Fruit fly (Drosophila melanogaster) whole organism, embryonic: ENCODE data around the gene CG10011.

Experiments used
- Adf1 ChIP-seq: fragments of 200-800 bp; sonication (Bioruptor generic); IDR thresholded peaks from 2 replicates; pipeline ENCODE4 v1.3.6; 2022; ENCODE audit warnings: missing biosample characterization, missing genetic modification characterization
- BEAF-32 ChIP-seq: fragments of 200-800 bp; sonication (Bioruptor generic); optimal IDR thresholded peaks from 3 replicates; lab custom pipeline; 2017; ENCODE audit warnings: missing biosample characterization, missing genetic modification characterization, mild to moderate bottlenecking, moderate library complexity, missing genetic modification reagents
- C15 ChIP-seq: fragments of 200-800 bp; sonication (Bioruptor generic); IDR thresholded peaks from 3 replicates; pipeline ENCODE4 v1.3.6; 2022; ENCODE audit warnings: missing biosample characterization, missing genetic modification characterization
- CG12299 ChIP-seq: fragments of 200-800 bp; sonication (Bioruptor generic); optimal IDR thresholded peaks from 2 replicates; lab custom pipeline; 2018; ENCODE audit warnings: missing biosample characterization, mild to moderate bottlenecking, missing genetic modification characterization
- CG15011 ChIP-seq: fragments of 200-800 bp; sonication (Bioruptor generic); optimal IDR thresholded peaks from 3 replicates; lab custom pipeline; 2018; ENCODE audit warnings: missing biosample characterization, mild to moderate bottlenecking, missing genetic modification characterization
- CG15269 ChIP-seq: fragments of 200-800 bp; sonication (Bioruptor generic); optimal IDR thresholded peaks from 2 replicates; lab custom pipeline; 2018; ENCODE audit warnings: missing biosample characterization, mild to moderate bottlenecking, missing genetic modification characterization, moderate library complexity
- CG16779 ChIP-seq: fragments of 200-800 bp; sonication (Bioruptor generic); IDR thresholded peaks from 2 replicates; pipeline ENCODE4 v1.3.6; 2022; ENCODE audit warnings: missing biosample characterization, missing genetic modification characterization
- CG17361 ChIP-seq: fragments of 200-800 bp; sonication (Bioruptor generic); IDR thresholded peaks from 3 replicates; pipeline ENCODE4 v1.3.6; 2022; ENCODE audit warnings: missing biosample characterization, missing genetic modification characterization
- CG2712 ChIP-seq: fragments of 200-800 bp; optimal IDR thresholded peaks from 3 replicates; lab custom pipeline; 2019; ENCODE audit warnings: missing biosample characterization, mild to moderate bottlenecking, missing genetic modification characterization, moderate library complexity
- CG2889 ChIP-seq: fragments of 200-800 bp; sonication (Bioruptor generic); IDR thresholded peaks from 3 replicates; pipeline ENCODE4 v1.3.6; 2022; ENCODE audit warnings: missing biosample characterization, missing genetic modification characterization
- CG3065 ChIP-seq: fragments of 200-800 bp; sonication (Bioruptor generic); optimal IDR thresholded peaks from 2 replicates; lab custom pipeline; 2016; ENCODE audit warnings: missing biosample characterization, missing genetic modification characterization
- CG31388 ChIP-seq: fragments of 200-800 bp; sonication (Bioruptor generic); optimal IDR thresholded peaks from 2 replicates; lab custom pipeline; 2016; ENCODE audit warnings: missing biosample characterization, missing genetic modification characterization
- CG33557 ChIP-seq: fragments of 200-800 bp; sonication (Bioruptor generic); optimal IDR thresholded peaks from 2 replicates; lab custom pipeline; 2019; ENCODE audit warnings: missing biosample characterization, mild to moderate bottlenecking, missing genetic modification characterization, moderate library complexity
- CG3407 ChIP-seq: fragments of 200-800 bp; sonication (Bioruptor generic); optimal IDR thresholded peaks from 2 replicates; lab custom pipeline; 2018; ENCODE audit warnings: missing biosample characterization, mild to moderate bottlenecking, missing genetic modification characterization
- CG34376 ChIP-seq: fragments of 200-800 bp; sonication (Bioruptor generic); optimal IDR thresholded peaks from 2 replicates; lab custom pipeline; 2018; ENCODE audit warnings: missing biosample characterization, mild to moderate bottlenecking, missing genetic modification characterization
- CG4328 ChIP-seq: fragments of 200-800 bp; sonication (Bioruptor generic); optimal IDR thresholded peaks from 3 replicates; lab custom pipeline; 2017; ENCODE audit warnings: missing biosample characterization, missing genetic modification reagents, missing genetic modification characterization
- CG5180 ChIP-seq: fragments of 200-800 bp; sonication (Bioruptor generic); optimal IDR thresholded peaks from 3 replicates; lab custom pipeline; 2017; ENCODE audit warnings: missing biosample characterization, missing genetic modification characterization, mild to moderate bottlenecking, moderate library complexity, missing genetic modification reagents
- CG6854 ChIP-seq: fragments of 200-800 bp; sonication (Bioruptor generic); optimal IDR thresholded peaks from 3 replicates; lab custom pipeline; 2017; ENCODE audit warnings: missing biosample characterization, mild to moderate bottlenecking, missing genetic modification characterization
- CG7271 ChIP-seq: fragments of 200-800 bp; sonication (Bioruptor generic); optimal IDR thresholded peaks from 2 replicates; lab custom pipeline; 2018; ENCODE audit warnings: missing biosample characterization, mild to moderate bottlenecking, missing genetic modification characterization, moderate library complexity
- CG7372 ChIP-seq: fragments of 200-800 bp; sonication (Bioruptor generic); IDR thresholded peaks from 2 replicates; pipeline ENCODE4 v1.3.6; 2022; ENCODE audit warnings: missing biosample characterization, missing genetic modification characterization
- CG8944 ChIP-seq: fragments of 200-800 bp; sonication (Bioruptor generic); optimal IDR thresholded peaks from 3 replicates; lab custom pipeline; 2016; ENCODE audit warnings: missing biosample characterization, missing genetic modification characterization
- CrebB ChIP-seq: fragments of 200-800 bp; sonication (Bioruptor generic); optimal IDR thresholded peaks from 3 replicates; lab custom pipeline; 2018; ENCODE audit warnings: missing biosample characterization, mild to moderate bottlenecking, missing genetic modification characterization
- Dp ChIP-seq: fragments of 200-800 bp; sonication (Bioruptor generic); optimal IDR thresholded peaks from 2 replicates; lab custom pipeline; 2018; ENCODE audit warnings: missing biosample characterization, mild to moderate bottlenecking, missing genetic modification characterization, moderate library complexity
- Elba2 ChIP-seq: fragments of 200-800 bp; sonication (Bioruptor generic); optimal IDR thresholded peaks from 3 replicates; lab custom pipeline; 2016; ENCODE audit warnings: missing biosample characterization, missing genetic modification characterization
- Fer2 ChIP-seq: fragments of 200-800 bp; sonication (Bioruptor generic); optimal IDR thresholded peaks from 2 replicates; lab custom pipeline; 2018; ENCODE audit warnings: missing biosample characterization, mild to moderate bottlenecking, missing genetic modification characterization, moderate library complexity
- Hmr ChIP-seq: fragments of 200-800 bp; sonication (Bioruptor generic); optimal IDR thresholded peaks from 3 replicates; lab custom pipeline; 2017; ENCODE audit warnings: mild to moderate bottlenecking, missing biosample characterization, missing genetic modification reagents, missing genetic modification characterization
- Hmx ChIP-seq: fragments of 200-800 bp; sonication (Bioruptor generic); optimal IDR thresholded peaks from 2 replicates; lab custom pipeline; 2016; ENCODE audit warnings: missing biosample characterization, missing genetic modification characterization
- Hr3 ChIP-seq: fragments of 200-800 bp; sonication (Bioruptor generic); optimal IDR thresholded peaks from 3 replicates; lab custom pipeline; 2016; ENCODE audit warnings: missing biosample characterization, missing genetic modification characterization
- Lhr ChIP-seq: fragments of 200-800 bp; sonication (Bioruptor generic); optimal IDR thresholded peaks from 3 replicates; lab custom pipeline; 2017; ENCODE audit warnings: mild to moderate bottlenecking, missing biosample characterization, missing genetic modification reagents, missing genetic modification characterization
- Lim3 ChIP-seq: fragments of 200-800 bp; sonication (Bioruptor generic); IDR thresholded peaks from 2 replicates; pipeline ENCODE4 v1.3.6; 2022; ENCODE audit warnings: missing biosample characterization, missing genetic modification characterization
- Nf-YB ChIP-seq: fragments of 200-800 bp; sonication (Bioruptor generic); optimal IDR thresholded peaks from 3 replicates; lab custom pipeline; 2019; ENCODE audit warnings: missing biosample characterization, mild to moderate bottlenecking, missing genetic modification characterization, moderate library complexity
- Opbp ChIP-seq: fragments of 200-800 bp; sonication (Bioruptor generic); IDR thresholded peaks from 3 replicates; pipeline ENCODE4 v1.3.6; 2022; ENCODE audit warnings: missing biosample characterization, missing genetic modification characterization; ENCODE audit not compliant: partially characterized antibody
- ac ChIP-seq: fragments of 200-800 bp; sonication (Bioruptor generic); optimal IDR thresholded peaks from 3 replicates; lab custom pipeline; 2017; ENCODE audit warnings: missing biosample characterization, mild to moderate bottlenecking, missing genetic modification characterization
- amos ChIP-seq: fragments of 200-800 bp; sonication (Bioruptor generic); IDR thresholded peaks from 2 replicates; pipeline ENCODE4 v1.3.6; 2022; ENCODE audit warnings: missing biosample characterization, missing genetic modification characterization; ENCODE audit not compliant: partially characterized antibody
- aop ChIP-seq: fragments of 200-800 bp; sonication (Bioruptor generic); IDR thresholded peaks from 2 replicates; pipeline ENCODE4 v1.3.6; 2022; ENCODE audit warnings: missing biosample characterization, missing genetic modification characterization
- bsh ChIP-seq, 2 experiments: fragments of 200-800 bp; sonication (Bioruptor generic); optimal IDR thresholded peaks; 2 replicates each; lab custom pipeline; 2017 to 2018; ENCODE audit warnings: mild to moderate bottlenecking in 2 of 2, missing biosample characterization in 2 of 2, missing genetic modification characterization in 2 of 2, moderate library complexity in 1 of 2
- crc ChIP-seq: fragments of 200-800 bp; sonication (Bioruptor generic); optimal IDR thresholded peaks from 2 replicates; lab custom pipeline; 2016; ENCODE audit warnings: missing biosample characterization, missing genetic modification characterization
- eyg ChIP-seq: fragments of 200-800 bp; sonication (Bioruptor generic); optimal IDR thresholded peaks from 3 replicates; lab custom pipeline; 2016; ENCODE audit warnings: missing biosample characterization, missing genetic modification characterization
- fd64A ChIP-seq: fragments of 200-800 bp; sonication (Bioruptor generic); optimal IDR thresholded peaks from 3 replicates; lab custom pipeline; 2018; ENCODE audit warnings: missing biosample characterization, mild to moderate bottlenecking, missing genetic modification characterization
- hkb ChIP-seq, 2 experiments: fragments of 200-800 bp in 1 of 2; fragments of >200 bp in 1 of 2; sonication (Bioruptor generic) in 1 of 2; IDR thresholded peaks in 1 of 2; optimal IDR thresholded peaks in 1 of 2; 2 replicates each; pipeline versions ENCODE4 v1.3.6 to Lab custom; 2017 to 2022; ENCODE audit warnings: missing biosample characterization in 1 of 2, missing genetic modification characterization in 1 of 2
- lbe ChIP-seq: fragments of 200-800 bp; sonication (Bioruptor generic); optimal IDR thresholded peaks from 2 replicates; lab custom pipeline; 2016; ENCODE audit warnings: missing biosample characterization, mild to moderate bottlenecking, missing genetic modification characterization
- lola ChIP-seq, 3 experiments: fragments of >200 bp in 2 of 3; fragments of 200-800 bp in 1 of 3; sonication (Bioruptor generic) in 1 of 3; optimal IDR thresholded peaks; 2 replicates each; lab custom pipeline; 2017 to 2019; ENCODE audit warnings: missing biosample characterization in 3 of 3, missing genetic modification characterization in 3 of 3, mild to moderate bottlenecking in 1 of 3, moderate library complexity in 1 of 3
- pan ChIP-seq, 4 experiments: fragments of >200 bp in 3 of 4; fragments of 200-800 bp in 1 of 4; sonication (Bioruptor generic) in 1 of 4; optimal IDR thresholded peaks in 3 of 4; IDR thresholded peaks in 1 of 4; 2 replicates each; pipeline versions ENCODE4 v1.3.6 to Lab custom; 2017 to 2022; ENCODE audit warnings: missing biosample characterization in 2 of 4, missing genetic modification characterization in 2 of 4, mixed read lengths in 1 of 4
- pb ChIP-seq: fragments of 200-800 bp; sonication (Bioruptor generic); optimal IDR thresholded peaks from 3 replicates; lab custom pipeline; 2016; ENCODE audit warnings: missing biosample characterization, missing genetic modification characterization
- sc ChIP-seq, 3 experiments: fragments of >200 bp in 2 of 3; fragments of 200-800 bp in 1 of 3; sonication (Bioruptor generic) in 1 of 3; optimal IDR thresholded peaks; 2 replicates in 2 of 3; 3 replicates in 1 of 3; lab custom pipeline; 2017; ENCODE audit warnings: mild to moderate bottlenecking in 1 of 3, missing biosample characterization in 1 of 3, missing genetic modification characterization in 1 of 3, missing genetic modification reagents in 1 of 3
- so ChIP-seq: fragments of 200-800 bp; sonication (Bioruptor generic); IDR thresholded peaks from 3 replicates; pipeline ENCODE4 v1.3.6; 2022; ENCODE audit warnings: missing biosample characterization, missing genetic modification characterization
- toy ChIP-seq: fragments of 200-800 bp; sonication (Bioruptor generic); IDR thresholded peaks from 2 replicates; pipeline ENCODE4 v1.3.6; 2022; ENCODE audit warnings: missing biosample characterization, missing genetic modification characterization

The CG10011 gene

dm6 chr3R:28672134-28672533 is 37.2 kb upstream of the CG10011 start (continued):
- TF ChIP-seq Hmr (GFP tag; lab: Kevin White, UChicago) = peak; percentile 84
- peak; percentile 52 for TF ChIP-seq CG5180 (GFP tag; lab: Kevin White, UChicago)
- no peak; the same call in 1 of the 2 replicates for TF ChIP-seq amos (GFP tag; lab: Robert Waterston, UW)
- TF ChIP-seq CG2712 (tag; lab: Kevin White, UChicago) = peak; percentile 80
- TF ChIP-seq eyg = peak; percentile 62
- TF ChIP-seq pb (GFP tag; lab: Kevin White, UChicago) = peak; percentile 88
- peak; percentile 74 for TF ChIP-seq CG7271 (tag; lab: Kevin White, UChicago)
- peak; percentile 60 for TF ChIP-seq Fer2 (tag; lab: Kevin White, UChicago)
- no peak for TF ChIP-seq hkb (optimal IDR thresholded peaks at IDR 0.05; lab: Kevin White, UChicago)
- peak; percentile 79 for TF ChIP-seq hkb (GFP tag; IDR thresholded peaks at IDR 0.05; lab: Robert Waterston, UW)
- TF ChIP-seq CG7372 (GFP tag; lab: Robert Waterston, UW) = peak; percentile 54; the same call in 1 of the 2 replicates
- TF ChIP-seq lbe (GFP tag; lab: Kevin White, UChicago) = no peak
- TF ChIP-seq CG4328 (GFP tag; lab: Kevin White, UChicago) = peak; percentile 53
- TF ChIP-seq sc (optimal IDR thresholded peaks at IDR 0.05; lab: Kevin White, UChicago) = no peak
- peak; percentile 70 for TF ChIP-seq sc (GFP tag; optimal IDR thresholded peaks at IDR 0.05; lab: Kevin White, UChicago)
- TF ChIP-seq CG16779 = peak; percentile 71
- TF ChIP-seq Lhr (GFP tag; lab: Kevin White, UChicago) = peak; percentile 91
- TF ChIP-seq CG34376 = peak; percentile 38
- peak in 1 of 2 experiments; percentile 84 for TF ChIP-seq bsh (GFP tag; optimal IDR thresholded peaks at IDR 0.05; lab: Kevin White, UChicago)
- TF ChIP-seq CrebB (tag; lab: Kevin White, UChicago) = no peak
- peak; percentile 8; the same call in 1 of the 3 replicates for TF ChIP-seq Opbp (GFP tag; lab: Robert Waterston, UW)
- peak; percentile 68 for TF ChIP-seq CG3065 (GFP tag; lab: Kevin White, UChicago)
- TF ChIP-seq toy (GFP tag; lab: Robert Waterston, UW) = no peak
- TF ChIP-seq BEAF-32 (GFP tag; lab: Kevin White, UChicago) = peak; percentile 17
- peak; percentile 20 for TF ChIP-seq CG15011 (GFP tag; lab: Kevin White, UChicago)
- TF ChIP-seq so (GFP tag; lab: Robert Waterston, UW) = no peak
- TF ChIP-seq CG3407 (GFP tag; lab: Kevin White, UChicago) = peak; percentile 77
- no peak for TF ChIP-seq lola (GFP tag; optimal IDR thresholded peaks at IDR 0.05; lab: Kevin White, UChicago)
- no peak for TF ChIP-seq CG15269 (tag; lab: Kevin White, UChicago)
- TF ChIP-seq CG17361 (GFP tag; lab: Robert Waterston, UW) = no peak; the same call in 2 of the 3 replicates
- peak; percentile 91 for TF ChIP-seq CG8944 (GFP tag; lab: Kevin White, UChicago)
- TF ChIP-seq ac (GFP tag; lab: Kevin White, UChicago) = no peak
- peak; percentile 34 for TF ChIP-seq CG12299 (tag; lab: Kevin White, UChicago)
- peak; percentile 18 for TF ChIP-seq crc
- TF ChIP-seq C15 (GFP tag; lab: Robert Waterston, UW) = peak; percentile 63; the same call in 1 of the 3 replicates
- peak; percentile 88 for TF ChIP-seq Hr3 (GFP tag; lab: Kevin White, UChicago)
- TF ChIP-seq Lim3 (GFP tag; lab: Robert Waterston, UW) = no peak
- TF ChIP-seq Hmx (GFP tag; lab: Kevin White, UChicago) = no peak
- peak; percentile 43; the same call in 1 of the 3 replicates for TF ChIP-seq CG2889 (GFP tag; lab: Robert Waterston, UW)
- peak; percentile 61 for TF ChIP-seq Elba2 (GFP tag; lab: Kevin White, UChicago)
- peak; percentile 34 for TF ChIP-seq Nf-YB (GFP tag; lab: Kevin White, UChicago)
- TF ChIP-seq Dp (GFP tag; lab: Kevin White, UChicago) = peak; percentile 99
- TF ChIP-seq fd64A (GFP tag; lab: Kevin White, UChicago) = peak; percentile 51
- no peak for TF ChIP-seq CG33557
- TF ChIP-seq CG31388 (GFP tag; lab: Kevin White, UChicago) = peak; percentile 73
- peak; percentile 29; the same call in 1 of the 2 replicates for TF ChIP-seq Adf1
- peak; percentile 30 for TF ChIP-seq CG6854 (GFP tag; lab: Kevin White, UChicago)
- peak; percentile 79 for TF ChIP-seq aop (GFP tag; lab: Robert Waterston, UW)
- no peak for TF ChIP-seq pan (optimal IDR thresholded peaks at IDR 0.05; lab: Kevin White, UChicago)
- TF ChIP-seq pan (GFP tag; optimal IDR thresholded peaks at IDR 0.05 in 1 of 2, IDR thresholded peaks at IDR 0.05 in 1 of 2) = peak in 1 of 2 experiments; percentile 88
